Worm (Caenorhabditis elegans) whole organism, L4 larva: ENCODE data around the gene F58B4.3.

ENCODE experiments used
- F26F4.8 ChIP-seq: fragments of 200-800 bp; sonication (Bioruptor generic); conservative IDR thresholded peaks from 2 replicates; pipeline ENCODE4 v1.3.6; 2022; ENCODE audit warnings: missing genetic modification characterization, missing compliant biosample characterization
- F37D6.2 ChIP-seq: sonication (generic microtip); optimal IDR thresholded peaks from 2 replicates; lab custom pipeline; 2016; ENCODE audit warnings: mild to moderate bottlenecking, missing genetic modification characterization, missing compliant biosample characterization
- F49E8.2 ChIP-seq: sonication (generic microtip); optimal IDR thresholded peaks from 2 replicates; lab custom pipeline; 2016; ENCODE audit warnings: missing compliant biosample characterization, mild to moderate bottlenecking, missing genetic modification characterization, borderline replicate concordance
- R02D3.7 ChIP-seq: fragments of 150-350 bp; sonication (generic microtip); optimal IDR thresholded peaks from 3 replicates; lab custom pipeline; 2014; ENCODE audit warnings: missing biosample characterization, missing genetic modification characterization
- T20F7.1 ChIP-seq: fragments of 200-800 bp; sonication (Bioruptor generic); optimal IDR thresholded peaks from 2 replicates; lab custom pipeline; 2018; ENCODE audit warnings: mild to moderate bottlenecking, missing genetic modification characterization, missing compliant biosample characterization
- Y75B8A.6 ChIP-seq: fragments of 200-800 bp; sonication (Bioruptor generic); IDR thresholded peaks from 2 replicates; pipeline ENCODE4 v1.3.6; 2022; ENCODE audit warnings: missing genetic modification reagents, missing genetic modification characterization, missing compliant biosample characterization
- ZK337.2 ChIP-seq: fragments of 200-800 bp; sonication (Bioruptor generic); IDR thresholded peaks from 2 replicates; pipeline ENCODE4 v1.3.6; 2022; ENCODE audit warnings: missing genetic modification reagents, missing genetic modification characterization, missing compliant biosample characterization
- ZK546.5 ChIP-seq, 2 experiments: sonication (generic microtip); optimal IDR thresholded peaks; 2 replicates each; lab custom pipeline; 2017; ENCODE audit warnings: missing biosample characterization in 2 of 2, missing genetic modification characterization in 2 of 2
- attf-4 ChIP-seq: sonication (generic microtip); optimal IDR thresholded peaks from 3 replicates; lab custom pipeline; 2017; ENCODE audit warnings: missing biosample characterization, missing genetic modification characterization
- ceh-20 ChIP-seq: fragments of 200-800 bp; sonication (Bioruptor generic); IDR thresholded peaks from 2 replicates; pipeline ENCODE4 v1.3.6; 2022; ENCODE audit warnings: missing genetic modification reagents, missing genetic modification characterization, missing compliant biosample characterization
- ceh-44 ChIP-seq: fragments of 200-800 bp; sonication (Bioruptor generic); IDR thresholded peaks from 2 replicates; pipeline ENCODE4 v1.3.6; 2022; ENCODE audit warnings: missing genetic modification reagents, missing genetic modification characterization, missing compliant biosample characterization
- ceh-82 ChIP-seq: sonication (generic microtip); optimal IDR thresholded peaks from 2 replicates; lab custom pipeline; 2017; ENCODE audit warnings: missing biosample characterization, missing genetic modification characterization
- ces-1 ChIP-seq: fragments of 150-350 bp; sonication (generic microtip); optimal IDR thresholded peaks from 4 replicates; lab custom pipeline; 2014; ENCODE audit warnings: missing biosample characterization, missing genetic modification reagents, missing genetic modification characterization
- cey-2 ChIP-seq: sonication (generic microtip); optimal IDR thresholded peaks from 3 replicates; lab custom pipeline; 2017; ENCODE audit warnings: missing genetic modification characterization, mild to moderate bottlenecking, missing compliant biosample characterization, antibody characterized with exemption, borderline replicate concordance; ENCODE audit not compliant: insufficient read depth
- ctbp-1 ChIP-seq: fragments of 200-800 bp; sonication (Bioruptor generic); IDR thresholded peaks from 2 replicates; pipeline ENCODE4 v1.3.6; 2022; ENCODE audit warnings: missing genetic modification reagents, missing genetic modification characterization, missing compliant biosample characterization
- daf-19 ChIP-seq: fragments of 200-800 bp; sonication (Bioruptor generic); conservative IDR thresholded peaks from 2 replicates; pipeline ENCODE4 v1.3.6; 2022; ENCODE audit warnings: missing genetic modification characterization, missing compliant biosample characterization
- dmd-6 ChIP-seq: fragments of 200-800 bp; sonication (Bioruptor generic); IDR thresholded peaks from 2 replicates; pipeline ENCODE4 v1.3.6; 2022; ENCODE audit warnings: missing genetic modification reagents, missing genetic modification characterization, missing compliant biosample characterization
- dmd-8 ChIP-seq: fragments of 200-800 bp; sonication (Bioruptor generic); IDR thresholded peaks from 2 replicates; pipeline ENCODE4 v1.3.6; 2022; ENCODE audit warnings: missing genetic modification characterization, missing compliant biosample characterization
- dmd-9 ChIP-seq: fragments of 200-800 bp; sonication (Bioruptor generic); IDR thresholded peaks from 2 replicates; pipeline ENCODE4 v1.3.6; 2022; ENCODE audit warnings: missing genetic modification reagents, missing genetic modification characterization, missing compliant biosample characterization
- dpl-1 ChIP-seq: fragments of 150-350 bp; optimal IDR thresholded peaks from 2 replicates; lab custom pipeline; 2014; ENCODE audit warnings: missing biosample characterization, missing genetic modification reagents, missing genetic modification characterization
- duxl-1 ChIP-seq: sonication (generic microtip); optimal IDR thresholded peaks from 2 replicates; lab custom pipeline; 2016; ENCODE audit warnings: mild to moderate bottlenecking, missing genetic modification characterization, moderate library complexity, missing compliant biosample characterization; ENCODE audit not compliant: poor library complexity
- egl-43 ChIP-seq: fragments of 200-800 bp; sonication (Bioruptor generic); IDR thresholded peaks from 2 replicates; pipeline ENCODE4 v1.3.6; 2022; ENCODE audit warnings: missing genetic modification reagents, missing genetic modification characterization, missing compliant biosample characterization
- fkh-10 ChIP-seq: fragments of 150-350 bp; optimal IDR thresholded peaks from 2 replicates; lab custom pipeline; 2014; ENCODE audit warnings: missing biosample characterization, missing genetic modification reagents, missing genetic modification characterization
- hlh-11 ChIP-seq: fragments of 200-800 bp; sonication (Bioruptor generic); optimal IDR thresholded peaks from 2 replicates; lab custom pipeline; 2018; ENCODE audit warnings: mild to moderate bottlenecking, missing genetic modification characterization, missing compliant biosample characterization
- hmg-1.1 ChIP-seq: fragments of 200-800 bp; sonication (Bioruptor generic); IDR thresholded peaks from 2 replicates; pipeline ENCODE4 v1.3.6; 2022; ENCODE audit warnings: missing genetic modification reagents, missing genetic modification characterization, missing compliant biosample characterization
- jun-1 ChIP-seq: fragments of 150-350 bp; optimal IDR thresholded peaks from 2 replicates; lab custom pipeline; 2014; ENCODE audit warnings: missing biosample characterization, missing genetic modification reagents, missing genetic modification characterization
- lin-13 ChIP-seq: fragments of 150-350 bp; optimal IDR thresholded peaks from 2 replicates; lab custom pipeline; 2014; ENCODE audit warnings: missing biosample characterization, missing genetic modification reagents, missing genetic modification characterization
- lin-15B ChIP-seq: fragments of 150-350 bp; sonication (generic microtip); optimal IDR thresholded peaks from 3 replicates; lab custom pipeline; 2014; ENCODE audit warnings: missing biosample characterization, missing genetic modification characterization
- lin-39 ChIP-seq: fragments of 150-350 bp; optimal IDR thresholded peaks from 2 replicates; lab custom pipeline; 2014; ENCODE audit warnings: missing biosample characterization, missing genetic modification reagents, missing genetic modification characterization
- lir-3 ChIP-seq: sonication (generic microtip); optimal IDR thresholded peaks from 2 replicates; lab custom pipeline; 2016; ENCODE audit warnings: mild to moderate bottlenecking, missing genetic modification characterization, missing compliant biosample characterization
- madf-5 ChIP-seq, 2 experiments: fragments of 200-800 bp; sonication (Bioruptor generic); IDR thresholded peaks; 2 replicates each; pipeline ENCODE4 v1.3.6; 2022; ENCODE audit warnings: missing compliant biosample characterization in 2 of 2, missing genetic modification characterization in 2 of 2
- mdl-1 ChIP-seq, 2 experiments: fragments of 150-350 bp in 1 of 2; sonication (generic microtip) in 1 of 2; optimal IDR thresholded peaks; 2 replicates each; lab custom pipeline; 2014 to 2017; ENCODE audit warnings: missing biosample characterization in 2 of 2, missing genetic modification characterization in 2 of 2
- mep-1 ChIP-seq: fragments of 150-350 bp; sonication (generic microtip); optimal IDR thresholded peaks from 3 replicates; lab custom pipeline; 2014; ENCODE audit warnings: missing biosample characterization, missing genetic modification characterization
- mes-2 ChIP-seq: sonication (generic microtip); optimal IDR thresholded peaks from 2 replicates; lab custom pipeline; 2016; ENCODE audit warnings: missing genotype, mild to moderate bottlenecking, missing genetic modification characterization, missing compliant biosample characterization; ENCODE audit not compliant: poor library complexity, severe bottlenecking
- nhr-111 ChIP-seq: fragments of 200-800 bp; sonication (Bioruptor generic); optimal IDR thresholded peaks from 2 replicates; lab custom pipeline; 2018; ENCODE audit warnings: mild to moderate bottlenecking, missing genetic modification characterization, missing compliant biosample characterization
- nhr-237 ChIP-seq: sonication (generic microtip); optimal IDR thresholded peaks from 2 replicates; lab custom pipeline; 2017; ENCODE audit warnings: missing biosample characterization, missing genetic modification characterization
- nhr-28 ChIP-seq: fragments of 150-350 bp; optimal IDR thresholded peaks from 2 replicates; lab custom pipeline; 2014; ENCODE audit warnings: missing biosample characterization, missing genetic modification characterization
- nhr-42 ChIP-seq: fragments of 200-800 bp; sonication (Bioruptor generic); IDR thresholded peaks from 2 replicates; pipeline ENCODE4 v1.3.6; 2022; ENCODE audit warnings: missing genetic modification characterization, missing compliant biosample characterization
- nhr-76 ChIP-seq: fragments of 150-350 bp; optimal IDR thresholded peaks from 2 replicates; lab custom pipeline; 2014; ENCODE audit warnings: missing biosample characterization, missing genetic modification characterization
- pha-4 ChIP-seq, 2 experiments: fragments of 150-350 bp in 1 of 2; fragments of 200-800 bp in 1 of 2; sonication (Bioruptor generic) in 1 of 2; IDR thresholded peaks in 1 of 2; optimal IDR thresholded peaks in 1 of 2; 2 replicates each; pipeline versions ENCODE4 v1.3.6 to Lab custom; 2014 to 2022; ENCODE audit warnings: missing genetic modification characterization in 2 of 2, missing genetic modification reagents in 2 of 2, missing biosample characterization in 1 of 2, missing compliant biosample characterization in 1 of 2
- php-3 ChIP-seq: fragments of 200-800 bp; sonication (Bioruptor generic); IDR thresholded peaks from 2 replicates; pipeline ENCODE4 v1.3.6; 2022; ENCODE audit warnings: missing genetic modification reagents, missing genetic modification characterization, missing compliant biosample characterization
- sdz-12 ChIP-seq: fragments of 200-800 bp; sonication (Bioruptor generic); optimal IDR thresholded peaks from 2 replicates; lab custom pipeline; 2018; ENCODE audit warnings: mild to moderate bottlenecking, missing genetic modification characterization, missing compliant biosample characterization
- spr-1 ChIP-seq: sonication (generic microtip); optimal IDR thresholded peaks from 2 replicates; lab custom pipeline; 2016; ENCODE audit warnings: mild to moderate bottlenecking, missing genetic modification characterization, missing compliant biosample characterization
- spr-3 ChIP-seq: fragments of 200-800 bp; sonication (Bioruptor generic); optimal IDR thresholded peaks from 2 replicates; lab custom pipeline; 2018; ENCODE audit warnings: mild to moderate bottlenecking, missing genetic modification characterization, missing compliant biosample characterization
- unc-39 ChIP-seq: sonication (generic microtip); optimal IDR thresholded peaks from 2 replicates; lab custom pipeline; 2017; ENCODE audit warnings: missing biosample characterization, missing genetic modification characterization
- vab-7 ChIP-seq: fragments of 200-800 bp; sonication (Bioruptor generic); IDR thresholded peaks from 2 replicates; pipeline ENCODE4 v1.3.6; 2022; ENCODE audit warnings: missing genetic modification reagents, missing genetic modification characterization, missing compliant biosample characterization
- zfp-3 ChIP-seq: fragments of 200-800 bp; sonication (Bioruptor generic); conservative IDR thresholded peaks from 2 replicates; pipeline ENCODE4 v1.3.6; 2022; ENCODE audit warnings: missing genetic modification reagents, missing genetic modification characterization, missing compliant biosample characterization
- zip-11 ChIP-seq: fragments of 200-800 bp; sonication (Bioruptor generic); IDR thresholded peaks from 2 replicates; pipeline ENCODE4 v1.3.6; 2022; ENCODE audit warnings: missing genetic modification characterization, missing compliant biosample characterization
- ztf-7 ChIP-seq: fragments of 150-350 bp; optimal IDR thresholded peaks from 2 replicates; lab custom pipeline; 2014; ENCODE audit warnings: missing biosample characterization, missing genetic modification characterization

Gene F58B4.3

DNA sequence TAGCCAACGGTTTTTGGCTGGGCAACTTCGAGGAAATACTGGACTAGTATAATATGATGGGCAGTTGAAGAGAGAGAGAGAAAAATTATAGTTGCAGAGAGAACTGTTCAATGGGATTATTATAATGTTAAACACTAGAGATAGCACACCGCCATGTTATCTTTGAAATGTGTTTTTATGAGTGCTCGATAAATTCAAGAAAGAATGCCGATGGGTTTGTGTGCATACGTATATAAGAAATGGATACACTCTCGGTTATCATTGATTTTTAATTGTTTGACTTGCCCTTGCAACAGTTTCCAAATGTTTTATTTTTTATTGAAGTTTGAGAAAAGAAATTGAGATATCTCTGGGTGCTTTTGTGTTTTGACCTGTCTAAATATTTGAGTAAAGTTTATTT lies 7.1 kb downstream of the F58B4.3 start, which contains the start of gene F17C11.12 (continued):
- TF ChIP-seq hlh-11 (tag; lab: Kevin White, UChicago), result peak; percentile 42

DNA sequence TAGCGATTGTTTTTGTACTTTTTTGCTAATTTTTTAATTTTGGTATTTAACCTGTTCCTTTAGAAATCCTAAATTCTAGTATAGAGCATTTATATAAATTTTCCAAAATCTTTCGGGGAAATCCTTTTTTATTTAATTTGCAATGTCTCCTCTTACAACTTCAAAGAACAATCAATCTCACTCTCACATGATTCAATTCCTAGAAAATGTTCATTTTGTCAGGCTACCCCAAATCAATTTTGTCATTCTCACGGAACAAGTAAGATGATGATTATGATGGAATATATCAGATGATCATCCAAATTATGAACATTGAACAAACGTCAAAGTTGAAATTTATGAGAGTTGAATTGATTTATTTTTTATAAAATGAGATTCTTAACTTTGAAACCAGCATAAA lies 7.7 kb downstream of the F58B4.3 start:
- TF ChIP-seq ztf-7 (tag; lab: Kevin White, UChicago), result peak; percentile 93
- no peak for TF ChIP-seq lin-15B
- TF ChIP-seq ZK546.5 (tag; optimal IDR thresholded peaks at IDR 0.05; lab: Kevin White, UChicago), result no peak
- TF ChIP-seq sdz-12 (GFP tag; lab: Kevin White, UChicago), result no peak
- TF ChIP-seq ceh-82 (tag; lab: Kevin White, UChicago), result no peak
- TF ChIP-seq madf-5 (GFP tag; IDR thresholded peaks at IDR 0.05; lab: Robert Waterston, UW), result no peak
- no peak for TF ChIP-seq T20F7.1 (GFP tag; lab: Kevin White, UChicago)
- no peak for TF ChIP-seq F26F4.8
- peak in 1 of 2 experiments; percentile 29 for TF ChIP-seq mdl-1 (tag; optimal IDR thresholded peaks at IDR 0.05; lab: Kevin White, UChicago)
- no peak for TF ChIP-seq F49E8.2
- no peak for TF ChIP-seq mes-2 (tag; lab: Kevin White, UChicago)
- 0 out of 2 replicates have a peak, but pooled peaks have one; percentile 16 for TF ChIP-seq nhr-42 (GFP tag; lab: Robert Waterston, UW)
- TF ChIP-seq spr-3 (GFP tag; lab: Kevin White, UChicago), result no peak
- peak; percentile 65 for TF ChIP-seq dmd-6 (GFP tag; lab: Robert Waterston, UW)
- no peak for TF ChIP-seq lin-39 (tag; lab: Kevin White, UChicago)
- TF ChIP-seq cey-2 (tag; lab: Kevin White, UChicago), result no peak
- peak; percentile 23; the same call in 1 of the 2 replicates for TF ChIP-seq ceh-20 (GFP tag; lab: Robert Waterston, UW)
- TF ChIP-seq dpl-1 (GFP tag; lab: Kevin White, UChicago), result no peak
- TF ChIP-seq hlh-11 (tag; lab: Kevin White, UChicago), result peak; percentile 23
- no peak for TF ChIP-seq Y75B8A.6 (GFP tag; lab: Robert Waterston, UW)
- TF ChIP-seq pha-4 (GFP tag; IDR thresholded peaks at IDR 0.05; lab: Robert Waterston, UW), result no peak; the same call in 1 of the 2 replicates
- TF ChIP-seq pha-4 (tag; optimal IDR thresholded peaks at IDR 0.05; lab: Kevin White, UChicago), result no peak
- TF ChIP-seq duxl-1 (tag; lab: Kevin White, UChicago), result no peak
- no peak for TF ChIP-seq daf-19
- peak; percentile 48 for TF ChIP-seq nhr-28 (tag; lab: Kevin White, UChicago)
- no peak for TF ChIP-seq lin-13 (GFP tag; lab: Kevin White, UChicago)
- no peak for TF ChIP-seq hmg-1.1 (GFP tag; lab: Robert Waterston, UW)
- TF ChIP-seq spr-1 (tag; lab: Kevin White, UChicago), result no peak
- no peak for TF ChIP-seq ZK337.2 (GFP tag; lab: Robert Waterston, UW)
- no peak for TF ChIP-seq nhr-76 (tag; lab: Kevin White, UChicago)
- no peak for TF ChIP-seq attf-4 (tag; lab: Kevin White, UChicago)
- no peak for TF ChIP-seq zip-11
- no peak for TF ChIP-seq R02D3.7 (tag; lab: Kevin White, UChicago)
- no peak for TF ChIP-seq vab-7
- TF ChIP-seq dmd-9, result no peak
- no peak for TF ChIP-seq F37D6.2 (tag; lab: Kevin White, UChicago)
- peak; percentile 70 for TF ChIP-seq mep-1 (tag; lab: Kevin White, UChicago)
- TF ChIP-seq unc-39, result no peak
- peak; percentile 95 for TF ChIP-seq fkh-10 (GFP tag; lab: Kevin White, UChicago)
- TF ChIP-seq nhr-237 (tag; lab: Kevin White, UChicago), result no peak
- no peak for TF ChIP-seq dmd-8 (GFP tag; lab: Robert Waterston, UW)
- no peak for TF ChIP-seq lir-3
- no peak for TF ChIP-seq php-3 (GFP tag; lab: Robert Waterston, UW)
- TF ChIP-seq ctbp-1 (GFP tag; lab: Robert Waterston, UW), result no peak
- TF ChIP-seq jun-1 (tag; lab: Kevin White, UChicago), result no peak
- TF ChIP-seq ces-1, result peak; percentile 70
- TF ChIP-seq zfp-3, result no peak
- TF ChIP-seq egl-43 (GFP tag; lab: Robert Waterston, UW), result no peak
- TF ChIP-seq ceh-44 (GFP tag; lab: Robert Waterston, UW), result no peak
- TF ChIP-seq nhr-111, result no peak
